Fruit fly (Drosophila melanogaster) whole organism, embryonic: ENCODE results near the gene CG13114.

Source experiments
- Atf3 ChIP-seq: fragments of 200-800 bp; sonication (Bioruptor generic); optimal IDR thresholded peaks from 3 replicates; lab custom pipeline; 2016; ENCODE audit warnings: missing biosample characterization, missing genetic modification characterization
- B-H1 ChIP-seq: fragments of 200-800 bp; sonication (Bioruptor generic); IDR thresholded peaks from 3 replicates; pipeline ENCODE4 v1.3.6; 2022; ENCODE audit warnings: missing biosample characterization, missing genetic modification characterization
- CG10209 ChIP-seq: fragments of 200-800 bp; sonication (Bioruptor generic); optimal IDR thresholded peaks from 3 replicates; lab custom pipeline; 2017; ENCODE audit warnings: missing biosample characterization, mild to moderate bottlenecking, missing genetic modification characterization, missing genetic modification reagents
- CG10979 ChIP-seq: fragments of 200-800 bp; sonication (Bioruptor generic); optimal IDR thresholded peaks from 2 replicates; lab custom pipeline; 2018; ENCODE audit warnings: missing biosample characterization, mild to moderate bottlenecking, missing genetic modification characterization, moderate library complexity
- CG11398 ChIP-seq: fragments of 200-800 bp; sonication (Bioruptor generic); optimal IDR thresholded peaks from 2 replicates; lab custom pipeline; 2016; ENCODE audit warnings: missing biosample characterization, missing genetic modification characterization
- CG11456 ChIP-seq: fragments of 200-800 bp; sonication (Bioruptor generic); IDR thresholded peaks from 3 replicates; pipeline ENCODE4 v1.3.6; 2022; ENCODE audit warnings: missing biosample characterization, missing genetic modification characterization
- CG11695 ChIP-seq: fragments of 200-800 bp; sonication (Bioruptor generic); IDR thresholded peaks from 3 replicates; pipeline ENCODE4 v1.3.6; 2022; ENCODE audit warnings: missing biosample characterization, missing genetic modification characterization
- CG11696 ChIP-seq: fragments of 200-800 bp; sonication (Bioruptor generic); IDR thresholded peaks from 2 replicates; pipeline ENCODE4 v1.3.6; 2022; ENCODE audit warnings: missing biosample characterization, missing genetic modification characterization
- CG12104 ChIP-seq: fragments of 200-800 bp; sonication (Bioruptor generic); optimal IDR thresholded peaks from 3 replicates; lab custom pipeline; 2016; ENCODE audit warnings: missing biosample characterization, missing genetic modification characterization
- CG12744 ChIP-seq: fragments of 200-800 bp; sonication (Bioruptor generic); optimal IDR thresholded peaks from 2 replicates; lab custom pipeline; 2016; ENCODE audit warnings: missing biosample characterization, missing genetic modification characterization
- CG15514 ChIP-seq: fragments of 200-800 bp; sonication (Bioruptor generic); optimal IDR thresholded peaks from 3 replicates; lab custom pipeline; 2017; ENCODE audit warnings: missing biosample characterization, missing genetic modification characterization, mild to moderate bottlenecking, moderate library complexity, missing genetic modification reagents
- CG15601 ChIP-seq: fragments of 200-800 bp; sonication (Bioruptor generic); optimal IDR thresholded peaks from 3 replicates; lab custom pipeline; 2019; ENCODE audit warnings: missing biosample characterization, mild to moderate bottlenecking, missing genetic modification characterization, moderate library complexity
- CG16815 ChIP-seq: fragments of 200-800 bp; sonication (Bioruptor generic); optimal IDR thresholded peaks from 3 replicates; lab custom pipeline; 2017; ENCODE audit warnings: missing biosample characterization, mild to moderate bottlenecking, missing genetic modification characterization
- CG16863 ChIP-seq: fragments of 200-800 bp; sonication (Bioruptor generic); optimal IDR thresholded peaks from 3 replicates; lab custom pipeline; 2016; ENCODE audit warnings: missing biosample characterization, missing genetic modification characterization
- CG17328 ChIP-seq: fragments of 200-800 bp; sonication (Bioruptor generic); IDR thresholded peaks from 2 replicates; pipeline ENCODE4 v1.3.6; 2022; ENCODE audit warnings: missing biosample characterization, missing genetic modification characterization
- CG18011 ChIP-seq: fragments of 200-800 bp; sonication (Bioruptor generic); optimal IDR thresholded peaks from 2 replicates; lab custom pipeline; 2017; ENCODE audit warnings: missing biosample characterization, missing genetic modification characterization, mild to moderate bottlenecking, moderate library complexity, missing genotype
- CG1832 ChIP-seq: fragments of 200-800 bp; sonication (Bioruptor generic); optimal IDR thresholded peaks from 2 replicates; lab custom pipeline; 2017; ENCODE audit warnings: missing biosample characterization, mild to moderate bottlenecking, missing genetic modification characterization, inconsistent platforms
- CG31441 ChIP-seq: fragments of 200-800 bp; sonication (Bioruptor generic); IDR thresholded peaks from 2 replicates; pipeline ENCODE4 v1.3.6; 2022; ENCODE audit warnings: missing biosample characterization, missing genetic modification characterization
- CG32532 ChIP-seq: fragments of 200-800 bp; sonication (Bioruptor generic); IDR thresholded peaks from 2 replicates; pipeline ENCODE4 v1.3.6; 2022; ENCODE audit warnings: missing biosample characterization, missing genetic modification characterization
- CG32767 ChIP-seq: fragments of 200-800 bp; sonication (Bioruptor generic); IDR thresholded peaks from 2 replicates; pipeline ENCODE4 v1.3.6; 2022; ENCODE audit warnings: missing biosample characterization, missing genetic modification characterization
- CG3838 ChIP-seq: fragments of 200-800 bp; sonication (Bioruptor generic); optimal IDR thresholded peaks from 3 replicates; lab custom pipeline; 2016; ENCODE audit warnings: missing biosample characterization, missing genetic modification characterization
- CG4328 ChIP-seq: fragments of 200-800 bp; sonication (Bioruptor generic); optimal IDR thresholded peaks from 3 replicates; lab custom pipeline; 2017; ENCODE audit warnings: missing biosample characterization, missing genetic modification reagents, missing genetic modification characterization
- CG4854 ChIP-seq: fragments of 200-800 bp; sonication (Bioruptor generic); optimal IDR thresholded peaks from 2 replicates; lab custom pipeline; 2016; ENCODE audit warnings: missing biosample characterization, missing genetic modification characterization, inconsistent platforms
- CG6254 ChIP-seq: fragments of 200-800 bp; sonication (Bioruptor generic); optimal IDR thresholded peaks from 3 replicates; lab custom pipeline; 2017; ENCODE audit warnings: mild to moderate bottlenecking, missing biosample characterization, missing genetic modification reagents, missing genetic modification characterization
- CG6689 ChIP-seq: fragments of 200-800 bp; sonication (Bioruptor generic); IDR thresholded peaks from 2 replicates; pipeline ENCODE4 v1.3.6; 2022; ENCODE audit warnings: missing biosample characterization, missing genetic modification characterization
- CoRest ChIP-seq: fragments of 200-800 bp; sonication (Bioruptor generic); optimal IDR thresholded peaks from 3 replicates; lab custom pipeline; 2018; ENCODE audit warnings: missing biosample characterization, mild to moderate bottlenecking, missing genetic modification characterization, moderate library complexity
- Fer3 ChIP-seq: fragments of 200-800 bp; sonication (Bioruptor generic); optimal IDR thresholded peaks from 2 replicates; lab custom pipeline; 2018; ENCODE audit warnings: missing biosample characterization, mild to moderate bottlenecking, missing genetic modification characterization, moderate library complexity
- GATAe ChIP-seq: fragments of 200-800 bp; sonication (Bioruptor generic); conservative IDR thresholded peaks from 2 replicates; pipeline ENCODE4 v1.3.6; 2022; ENCODE audit warnings: missing biosample characterization, missing genetic modification characterization
- Hr3 ChIP-seq: fragments of 200-800 bp; sonication (Bioruptor generic); optimal IDR thresholded peaks from 3 replicates; lab custom pipeline; 2016; ENCODE audit warnings: missing biosample characterization, missing genetic modification characterization
- Med ChIP-seq: fragments of 200-800 bp; sonication (Bioruptor generic); peaks from one replicate; lab custom pipeline; 2016; ENCODE audit warnings: missing biosample characterization, missing genetic modification characterization, mild to moderate bottlenecking, inconsistent platforms, moderate library complexity
- Sox100B ChIP-seq: fragments of 200-800 bp; sonication (Bioruptor generic); optimal IDR thresholded peaks from 3 replicates; lab custom pipeline; 2018; ENCODE audit warnings: missing biosample characterization, mild to moderate bottlenecking, missing genetic modification characterization
- Stat92E ChIP-seq, 3 experiments: fragments of >200 bp in 2 of 3; fragments of 200-800 bp in 1 of 3; sonication (Bioruptor generic) in 1 of 3; optimal IDR thresholded peaks; 2 replicates each; lab custom pipeline; 2017 to 2019; ENCODE audit warnings: missing biosample characterization in 3 of 3, missing genetic modification characterization in 3 of 3, mild to moderate bottlenecking in 1 of 3, moderate library complexity in 1 of 3
- Xrp1 ChIP-seq: fragments of 200-800 bp; sonication (Bioruptor generic); IDR thresholded peaks from 2 replicates; pipeline ENCODE4 v1.3.6; 2022; ENCODE audit warnings: missing biosample characterization, missing genetic modification characterization
- bab2 ChIP-seq: fragments of 200-800 bp; sonication (Bioruptor generic); optimal IDR thresholded peaks from 2 replicates; lab custom pipeline; 2016; ENCODE audit warnings: missing biosample characterization, missing genetic modification characterization
- crp ChIP-seq, 2 experiments: fragments of 200-800 bp; sonication (Bioruptor generic); optimal IDR thresholded peaks; 2 replicates in 1 of 2; 3 replicates in 1 of 2; lab custom pipeline; 2017; ENCODE audit warnings: missing biosample characterization in 2 of 2, missing genetic modification characterization in 2 of 2, mild to moderate bottlenecking in 1 of 2, moderate library complexity in 1 of 2
- dm ChIP-seq: fragments of 200-800 bp; sonication (Bioruptor generic); optimal IDR thresholded peaks from 3 replicates; lab custom pipeline; 2016; ENCODE audit warnings: missing biosample characterization, missing genetic modification characterization
- eve ChIP-seq, 2 experiments: fragments of >200 bp; optimal IDR thresholded peaks; 2 replicates each; lab custom pipeline; 2017; ENCODE audit warnings: missing biosample characterization in 2 of 2, missing genetic modification characterization in 2 of 2
- fd96Cb ChIP-seq: fragments of 200-800 bp; sonication (Bioruptor generic); optimal IDR thresholded peaks from 2 replicates; lab custom pipeline; 2018; ENCODE audit warnings: missing biosample characterization, mild to moderate bottlenecking, missing genetic modification characterization, moderate library complexity
- insv ChIP-seq, 2 experiments: fragments of 200-800 bp; sonication (Bioruptor generic); optimal IDR thresholded peaks; 3 replicates each; lab custom pipeline; 2016 to 2018; ENCODE audit warnings: missing biosample characterization in 2 of 2, missing genetic modification characterization in 2 of 2
- kay ChIP-seq: fragments of 200-800 bp; sonication (Bioruptor generic); optimal IDR thresholded peaks from 2 replicates; lab custom pipeline; 2016; ENCODE audit warnings: missing biosample characterization, missing genetic modification characterization
- lbe ChIP-seq: fragments of 200-800 bp; sonication (Bioruptor generic); optimal IDR thresholded peaks from 2 replicates; lab custom pipeline; 2016; ENCODE audit warnings: missing biosample characterization, mild to moderate bottlenecking, missing genetic modification characterization
- maf-S ChIP-seq: fragments of 200-800 bp; sonication (Bioruptor generic); optimal IDR thresholded peaks from 2 replicates; lab custom pipeline; 2016; ENCODE audit warnings: missing biosample characterization, missing genetic modification characterization
- p53 ChIP-seq: fragments of 200-800 bp; sonication (Bioruptor generic); optimal IDR thresholded peaks from 2 replicates; lab custom pipeline; 2016; ENCODE audit warnings: missing biosample characterization, missing genetic modification characterization
- pfk ChIP-seq: fragments of 200-800 bp; sonication (Bioruptor generic); optimal IDR thresholded peaks from 2 replicates; lab custom pipeline; 2018; ENCODE audit warnings: missing biosample characterization, mild to moderate bottlenecking, missing genetic modification characterization, moderate library complexity
- pho ChIP-seq: fragments of 200-800 bp; sonication (Bioruptor generic); optimal IDR thresholded peaks from 2 replicates; lab custom pipeline; 2016; ENCODE audit warnings: missing biosample characterization, missing genetic modification characterization
- row ChIP-seq: fragments of 200-800 bp; sonication (Bioruptor generic); IDR thresholded peaks from 3 replicates; pipeline ENCODE4 v1.3.6; 2022; ENCODE audit warnings: missing biosample characterization, missing genetic modification characterization
- seq ChIP-seq: fragments of 200-800 bp; sonication (Bioruptor generic); IDR thresholded peaks from 2 replicates; pipeline ENCODE4 v1.3.6; 2022; ENCODE audit warnings: missing biosample characterization, missing genetic modification characterization
- sima ChIP-seq: fragments of 200-800 bp; sonication (Bioruptor generic); optimal IDR thresholded peaks from 2 replicates; lab custom pipeline; 2016; ENCODE audit warnings: missing biosample characterization, missing genetic modification characterization
- stwl ChIP-seq: fragments of 200-800 bp; sonication (Bioruptor generic); optimal IDR thresholded peaks from 3 replicates; lab custom pipeline; 2018; ENCODE audit warnings: missing biosample characterization, mild to moderate bottlenecking, missing genetic modification characterization, moderate library complexity
- wor ChIP-seq: fragments of 200-800 bp; sonication (Bioruptor generic); IDR thresholded peaks from 2 replicates; pipeline ENCODE4 v1.3.6; 2022; ENCODE audit warnings: missing biosample characterization, missing genetic modification characterization
- z ChIP-seq: fragments of 200-800 bp; sonication (Bioruptor generic); IDR thresholded peaks from 3 replicates; pipeline ENCODE4 v1.3.6; 2022; ENCODE audit warnings: missing biosample characterization, missing genetic modification characterization

CG13114 gene

DNA sequence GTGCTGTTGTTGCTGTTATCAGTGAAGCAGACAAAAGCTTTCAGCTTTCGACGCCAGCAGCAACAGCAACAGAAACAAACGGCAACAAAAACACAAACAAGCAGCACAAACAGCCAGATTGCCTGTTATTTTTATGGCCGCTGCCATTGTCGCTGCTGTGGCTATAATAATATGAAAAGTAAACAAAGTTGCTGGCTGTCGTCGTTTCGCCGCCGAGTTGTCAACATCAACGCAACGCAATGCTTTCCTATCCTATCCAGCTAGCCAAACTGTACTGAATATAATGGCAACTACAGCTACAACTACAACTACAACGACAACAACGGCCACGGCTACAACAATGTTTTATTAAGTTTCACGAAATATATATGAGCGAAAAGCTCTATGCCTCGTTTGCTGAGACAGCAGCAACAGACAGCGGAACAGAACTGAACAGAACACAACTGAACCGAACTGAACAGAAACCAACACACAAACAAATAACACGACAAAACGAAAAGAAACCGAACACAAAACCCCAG, 25.1 kb downstream of the CG13114 start (continued):
- TF ChIP-seq pfk (no peak), CG10979 (tag; lab: Kevin White, UChicago) (no peak), CG32532 (GFP tag; lab: Robert Waterston, UW) (no peak), sima (GFP tag; lab: Kevin White, UChicago) (no peak), GATAe (GFP tag; lab: Robert Waterston, UW) (no peak), Stat92E (GFP tag; optimal IDR thresholded peaks at IDR 0.05; lab: Kevin White, UChicago) (no peak), CoRest (tag; lab: Kevin White, UChicago) (no peak), CG18011 (GFP tag; lab: Kevin White, UChicago) (peak; percentile 94), CG15514 (GFP tag; lab: Kevin White, UChicago) (peak; percentile 6), CG4854 (no peak), CG10209 (peak; percentile 12), CG12104 (GFP tag; lab: Kevin White, UChicago) (peak; percentile 19), z (GFP tag; lab: Robert Waterston, UW) (no peak), seq (GFP tag; lab: Robert Waterston, UW) (no peak), CG32767 (GFP tag; lab: Robert Waterston, UW) (no peak), Sox100B (GFP tag; lab: Kevin White, UChicago) (peak; percentile 28), fd96Cb (tag; lab: Kevin White, UChicago) (no peak), stwl (tag; lab: Kevin White, UChicago) (no peak), Hr3 (GFP tag; lab: Kevin White, UChicago) (no peak), CG3838 (GFP tag; lab: Kevin White, UChicago) (peak; percentile 98), CG11456 (no peak), wor (GFP tag; lab: Robert Waterston, UW) (no peak), maf-S (no peak), CG11695 (GFP tag; lab: Robert Waterston, UW) (no peak), insv (GFP tag; optimal IDR thresholded peaks at IDR 0.05; lab: Kevin White, UChicago) (no peak), Med (peak; percentile 55), CG1832 (GFP tag; lab: Kevin White, UChicago) (no peak), pho (GFP tag; lab: Kevin White, UChicago) (no peak), kay (no peak), dm (no peak), CG16863 (GFP tag; lab: Kevin White, UChicago) (no peak), B-H1 (GFP tag; lab: Robert Waterston, UW) (no peak; the same call in 2 of the 3 replicates), Atf3 (GFP tag; lab: Kevin White, UChicago) (no peak), CG12744 (no peak), CG15601 (tag; lab: Kevin White, UChicago) (peak; percentile 17), lbe (GFP tag; lab: Kevin White, UChicago) (no peak), p53 (GFP tag; lab: Kevin White, UChicago) (no peak), row (GFP tag; lab: Robert Waterston, UW) (no peak), CG11696 (GFP tag; lab: Robert Waterston, UW) (no peak), CG11398 (peak; percentile 27), CG6689 (no peak), CG6254 (no peak), eve (GFP tag; optimal IDR thresholded peaks at IDR 0.05; lab: Kevin White, UChicago) (no peak), CG31441 (GFP tag; lab: Robert Waterston, UW) (no peak), Xrp1 (GFP tag; lab: Robert Waterston, UW) (0 out of 2 replicates have a peak, but pooled peaks have one; percentile 41), Fer3 (tag; lab: Kevin White, UChicago) (no peak), bab2 (GFP tag; lab: Kevin White, UChicago) (no peak), CG17328 (GFP tag; lab: Robert Waterston, UW) (no peak), CG4328 (GFP tag; lab: Kevin White, UChicago) (peak; percentile 32), CG16815 (GFP tag; lab: Kevin White, UChicago) (no peak), crp (GFP tag; optimal IDR thresholded peaks at IDR 0.05; lab: Kevin White, UChicago) (no peak)
